Worm (Caenorhabditis elegans) whole organism, mixed stage, embryonic: ENCODE data around the gene lec-10.

Experiments used
- blmp-1 ChIP-seq: fragments of 150-350 bp; optimal IDR thresholded peaks from 2 replicates; lab custom pipeline; 2014; ENCODE audit warnings: missing biosample characterization, missing genetic modification characterization
- ceh-83 ChIP-seq: fragments of 200-800 bp; sonication (Bioruptor generic); optimal IDR thresholded peaks from 2 replicates; lab custom pipeline; 2018; ENCODE audit warnings: mild to moderate bottlenecking, missing genetic modification characterization, missing compliant biosample characterization
- ces-1 ChIP-seq: fragments of 150-350 bp; optimal IDR thresholded peaks from 2 replicates; lab custom pipeline; 2014; ENCODE audit warnings: missing biosample characterization, missing genetic modification reagents, missing genetic modification characterization
- cnd-1 ChIP-seq: fragments of 200-800 bp; sonication (Bioruptor generic); optimal IDR thresholded peaks from 2 replicates; lab custom pipeline; 2018; ENCODE audit warnings: mild to moderate bottlenecking, missing genetic modification characterization, missing compliant biosample characterization
- elt-1 ChIP-seq: sonication (generic microtip); optimal IDR thresholded peaks from 2 replicates; lab custom pipeline; 2017; ENCODE audit warnings: missing genetic modification characterization, mild to moderate bottlenecking, missing compliant biosample characterization, antibody characterized with exemption, moderate library complexity, borderline replicate concordance; ENCODE audit not compliant: insufficient read depth
- nhr-12 ChIP-seq: fragments of 150-350 bp; optimal IDR thresholded peaks from 2 replicates; lab custom pipeline; 2014; ENCODE audit warnings: missing biosample characterization, missing genetic modification characterization
- nhr-237 ChIP-seq: fragments of 150-350 bp; optimal IDR thresholded peaks from 2 replicates; lab custom pipeline; 2014; ENCODE audit warnings: missing biosample characterization, missing genetic modification characterization
- nhr-28 ChIP-seq: fragments of 150-350 bp; optimal IDR thresholded peaks from 2 replicates; lab custom pipeline; 2014; ENCODE audit warnings: missing biosample characterization, missing genetic modification characterization
- pha-4 ChIP-seq: fragments of 150-350 bp; optimal IDR thresholded peaks from 2 replicates; lab custom pipeline; 2018; ENCODE audit warnings: missing biosample characterization, missing genetic modification reagents, missing genetic modification characterization
- unc-39 ChIP-seq: fragments of 150-350 bp; optimal IDR thresholded peaks from 2 replicates; lab custom pipeline; 2014; ENCODE audit warnings: missing biosample characterization, missing genetic modification characterization
- unc-62 ChIP-seq: fragments of 150-350 bp; optimal IDR thresholded peaks from 2 replicates; lab custom pipeline; 2014; ENCODE audit warnings: missing biosample characterization, missing genetic modification reagents, missing genetic modification characterization
- ztf-11 ChIP-seq: fragments of 150-350 bp; optimal IDR thresholded peaks from 2 replicates; lab custom pipeline; 2014; ENCODE audit warnings: missing biosample characterization, missing genetic modification characterization

DNA sequence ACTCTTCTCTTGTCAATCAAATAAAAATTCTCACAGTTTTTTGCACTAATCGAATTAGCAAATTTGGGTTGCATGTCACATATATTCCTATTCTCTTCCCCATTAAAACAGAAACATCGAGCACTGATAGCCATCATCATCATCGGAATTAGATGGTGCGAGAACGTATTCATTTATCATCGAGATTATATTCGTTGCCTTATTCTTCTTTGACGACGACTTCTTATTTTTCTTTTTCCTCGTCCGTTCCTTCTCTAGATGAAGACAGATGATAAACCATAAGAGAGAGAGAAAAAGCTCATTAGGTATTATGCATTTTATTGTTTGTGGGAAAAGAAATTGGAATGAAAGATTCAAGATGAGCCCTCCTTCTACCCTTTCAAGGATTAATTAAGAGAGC, 17.7 kb downstream of the lec-10 start:
- TF ChIP-seq ces-1 (GFP tag; lab: Kevin White, UChicago) (peak; percentile 18), unc-62 (no peak), ztf-11 (tag; lab: Kevin White, UChicago) (no peak), nhr-28 (tag; lab: Kevin White, UChicago) (no peak), cnd-1 (tag; lab: Kevin White, UChicago) (no peak), pha-4 (tag; lab: Kevin White, UChicago) (no peak), ceh-83 (GFP tag; lab: Kevin White, UChicago) (no peak), blmp-1 (no peak), nhr-237 (no peak), nhr-12 (tag; lab: Kevin White, UChicago) (no peak), unc-39 (tag; lab: Kevin White, UChicago) (no peak), elt-1 (tag; lab: Kevin White, UChicago) (peak; percentile 55)
